Worm (Caenorhabditis elegans): ENCODE measurements around the gene nduv-2.
A peak's percentile ranks its signal among the peaks of the same experiment; 100 is the strongest.

Gene nduv-2

ce11 chrV:13589494-13590176 is 35.7 kb downstream of the nduv-2 start, which contains the start of the genes F53F4.2 and F53F4.18:
Gene F53F4.2, minus strand, starts transcription at chrV:13589594.
Gene F53F4.18, plus strand, starts transcription at chrV:13590126.
- TF ChIP-seq daf-12 (tag; optimal IDR thresholded peaks at IDR 0.05) (no peak), aly-2 (tag; optimal IDR thresholded peaks at IDR 0.05) (no peak)

- TF ChIP-seq ceh-28 (tag; optimal IDR thresholded peaks at IDR 0.05) (no peak), madf-5 (GFP tag; IDR thresholded peaks at IDR 0.05) (no peak), ztf-7 (tag; optimal IDR thresholded peaks at IDR 0.05) (no peak), unc-130 (GFP tag; optimal IDR thresholded peaks at IDR 0.05) (no peak), nhr-48 (tag; optimal IDR thresholded peaks at IDR 0.05) (no peak), ceh-44 (GFP tag; IDR thresholded peaks at IDR 0.05) (no peak), hlh-30 (tag; optimal IDR thresholded peaks at IDR 0.05; ENCODE audit: insufficient read depth) (no peak), Y105C5A.15 (GFP tag; IDR thresholded peaks at IDR 0.05) (no peak), unc-62 (GFP tag; optimal IDR thresholded peaks at IDR 0.05 in 1 of 2) (no peak), unc-62 (tag; optimal IDR thresholded peaks at IDR 0.05) (no peak), Y48G9A.11 (GFP tag; IDR thresholded peaks at IDR 0.05) (no peak), F37D6.2 (tag; optimal IDR thresholded peaks at IDR 0.05) (no peak), mxl-2 (GFP tag; conservative IDR thresholded peaks at IDR 0.05) (no peak)
These were observed 37.5 kb downstream of the nduv-2 start, which contains the start of gene F53F4.17 for ce11 chrV:13587902-13588301. Gene F53F4.17, plus strand, starts transcription at chrV:13588202.

ce11 chrV:13584484-13584883 is 40.9 kb downstream of the nduv-2 start, which contains the start of gene F53F4.1:
Gene F53F4.1, plus strand, starts transcription at chrV:13584784.
- TF ChIP-seq spr-3 (GFP tag; optimal IDR thresholded peaks at IDR 0.05) (no peak), madf-5 (GFP tag; IDR thresholded peaks at IDR 0.05) (no peak)

ce11 chrV:13580696-13581095 is 44.7 kb downstream of the nduv-2 start, which contains the start of gene C50B8.5:
Gene C50B8.5, plus strand, starts transcription at chrV:13580968.
- TF ChIP-seq ctbp-1 (GFP tag; IDR thresholded peaks at IDR 0.05), result no peak
- TF ChIP-seq sdz-12 (GFP tag; optimal IDR thresholded peaks at IDR 0.05), result no peak
- peak; percentile 65 for TF ChIP-seq dve-1 (tag; optimal IDR thresholded peaks at IDR 0.05; ENCODE audit: insufficient read depth)
- TF ChIP-seq tag-97 (GFP tag; IDR thresholded peaks at IDR 0.05), result no peak
- TF ChIP-seq lir-3 (tag; optimal IDR thresholded peaks at IDR 0.05), result no peak
- TF ChIP-seq lin-15B (tag; optimal IDR thresholded peaks at IDR 0.05), result no peak
- no peak for TF ChIP-seq set-16 (GFP tag; IDR thresholded peaks at IDR 0.05)
- TF ChIP-seq nhr-77 (tag; optimal IDR thresholded peaks at IDR 0.05), result no peak
- TF ChIP-seq dpl-1 (GFP tag; optimal IDR thresholded peaks at IDR 0.05), result no peak
- TF ChIP-seq unc-62 (GFP tag; optimal IDR thresholded peaks at IDR 0.05 in 1 of 2), result peak in 1 of 2 experiments; percentile 85
- no peak for TF ChIP-seq unc-62 (tag; optimal IDR thresholded peaks at IDR 0.05)
- TF ChIP-seq ceh-28 (tag; optimal IDR thresholded peaks at IDR 0.05), result no peak
- no peak for TF ChIP-seq aly-2 (tag; optimal IDR thresholded peaks at IDR 0.05)
- no peak for TF ChIP-seq egl-43 (GFP tag; IDR thresholded peaks at IDR 0.05)
- TF ChIP-seq nhr-42 (GFP tag; IDR thresholded peaks at IDR 0.05), result no peak
- TF ChIP-seq mdl-1 (tag; optimal IDR thresholded peaks at IDR 0.05), result no peak
- TF ChIP-seq mes-2 (tag; optimal IDR thresholded peaks at IDR 0.05; ENCODE audit: poor library complexity, severe bottlenecking), result peak; percentile 53
- no peak for TF ChIP-seq nhr-102 (tag; optimal IDR thresholded peaks at IDR 0.05)
- TF ChIP-seq arid-1 (GFP tag; conservative IDR thresholded peaks at IDR 0.05), result no peak
- no peak for TF ChIP-seq lin-39 (tag; optimal IDR thresholded peaks at IDR 0.05)
- TF ChIP-seq gei-8 (GFP tag; optimal IDR thresholded peaks at IDR 0.05), result no peak
- no peak for TF ChIP-seq zag-1 (tag; optimal IDR thresholded peaks at IDR 0.05)
- no peak for TF ChIP-seq cey-2 (tag; optimal IDR thresholded peaks at IDR 0.05; ENCODE audit: borderline replicate concordance, insufficient read depth)
- no peak for TF ChIP-seq F44E2.7 (GFP tag; IDR thresholded peaks at IDR 0.05)
- no peak for TF ChIP-seq ceh-20 (GFP tag; IDR thresholded peaks at IDR 0.05)
- TF ChIP-seq skn-1 (tag; optimal IDR thresholded peaks at IDR 0.05), result no peak
- no peak for TF ChIP-seq lin-29 (GFP tag; IDR thresholded peaks at IDR 0.05)
- TF ChIP-seq T26A8.4 (GFP tag; IDR thresholded peaks at IDR 0.05), result no peak
- no peak for TF ChIP-seq snpc-4 (tag; optimal IDR thresholded peaks at IDR 0.05)
- no peak for TF ChIP-seq daf-16 (GFP tag; optimal IDR thresholded peaks at IDR 0.05)
- peak; percentile 70 for TF ChIP-seq daf-16 (tag; optimal IDR thresholded peaks at IDR 0.05)
- TF ChIP-seq daf-8 (GFP tag; IDR thresholded peaks at IDR 0.05), result no peak
- no peak for TF ChIP-seq spr-3 (GFP tag; optimal IDR thresholded peaks at IDR 0.05)
- TF ChIP-seq hlh-11 (tag; optimal IDR thresholded peaks at IDR 0.05), result no peak

All from whole organism, L4 larva.